Worm (Caenorhabditis elegans) whole organism, mixed stage, embryonic: ENCODE measurements around the gene cash-1.

ENCODE experiments used
- blmp-1 ChIP-seq: fragments of 150-350 bp; optimal IDR thresholded peaks from 2 replicates; lab custom pipeline; 2014; ENCODE audit warnings: missing biosample characterization, missing genetic modification characterization
- lin-13 ChIP-seq: fragments of 150-350 bp; optimal IDR thresholded peaks from 2 replicates; lab custom pipeline; 2014; ENCODE audit warnings: missing biosample characterization, missing genetic modification characterization
- mep-1 ChIP-seq: fragments of 150-350 bp; optimal IDR thresholded peaks from 2 replicates; lab custom pipeline; 2017; ENCODE audit warnings: missing biosample characterization, missing genetic modification reagents, missing genetic modification characterization, inconsistent platforms
- nhr-12 ChIP-seq: fragments of 150-350 bp; optimal IDR thresholded peaks from 2 replicates; lab custom pipeline; 2014; ENCODE audit warnings: missing biosample characterization, missing genetic modification characterization
- nhr-237 ChIP-seq: fragments of 150-350 bp; optimal IDR thresholded peaks from 2 replicates; lab custom pipeline; 2014; ENCODE audit warnings: missing biosample characterization, missing genetic modification characterization
- nhr-28 ChIP-seq: fragments of 150-350 bp; optimal IDR thresholded peaks from 2 replicates; lab custom pipeline; 2014; ENCODE audit warnings: missing biosample characterization, missing genetic modification characterization
- pha-4 ChIP-seq: fragments of 150-350 bp; optimal IDR thresholded peaks from 2 replicates; lab custom pipeline; 2018; ENCODE audit warnings: missing biosample characterization, missing genetic modification reagents, missing genetic modification characterization
- unc-120 ChIP-seq: sonication (generic microtip); optimal IDR thresholded peaks from 2 replicates; lab custom pipeline; 2017; ENCODE audit warnings: missing genetic modification characterization, missing compliant biosample characterization; ENCODE audit not compliant: poor library complexity, severe bottlenecking
- unc-62 ChIP-seq: fragments of 150-350 bp; optimal IDR thresholded peaks from 2 replicates; lab custom pipeline; 2014; ENCODE audit warnings: missing biosample characterization, missing genetic modification reagents, missing genetic modification characterization
- ztf-11 ChIP-seq: fragments of 150-350 bp; optimal IDR thresholded peaks from 2 replicates; lab custom pipeline; 2014; ENCODE audit warnings: missing biosample characterization, missing genetic modification characterization

ce11 chrV:10342904-10343303 is 19.2 kb upstream of the cash-1 start, which contains the start of gene K07C5.3:
- TF ChIP-seq pha-4 (tag; lab: Kevin White, UChicago) = no peak
- TF ChIP-seq mep-1 (tag; lab: Kevin White, UChicago) = no peak
- no peak for TF ChIP-seq lin-13 (tag; lab: Kevin White, UChicago)
- TF ChIP-seq ztf-11 = no peak
- no peak for TF ChIP-seq nhr-12
- TF ChIP-seq unc-62 = no peak
- no peak for TF ChIP-seq nhr-237
- no peak for TF ChIP-seq blmp-1 (tag; lab: Kevin White, UChicago)
- TF ChIP-seq nhr-28 (tag; lab: Kevin White, UChicago) = no peak
- TF ChIP-seq unc-120 (tag; lab: Kevin White, UChicago) = no peak
